Worm (Caenorhabditis elegans) whole organism, late embryonic: ENCODE measurements around the gene C08G5.7.

Experiments
- K02D7.2 ChIP-seq: sonication (generic microtip); optimal IDR thresholded peaks from 2 replicates; lab custom pipeline; 2017; ENCODE audit warnings: mild to moderate bottlenecking, missing genetic modification characterization, missing compliant biosample characterization
- ama-1 ChIP-seq: fragments of 150-350 bp; optimal IDR thresholded peaks from 2 replicates; lab custom pipeline; 2014
- ceh-14 ChIP-seq: sonication (generic microtip); optimal IDR thresholded peaks from 2 replicates; lab custom pipeline; 2016; ENCODE audit warnings: missing genotype, missing genetic modification characterization, missing compliant biosample characterization
- ceh-2 ChIP-seq: sonication (generic microtip); optimal IDR thresholded peaks from 2 replicates; lab custom pipeline; 2016; ENCODE audit warnings: missing genotype, missing genetic modification characterization, missing compliant biosample characterization
- ceh-24 ChIP-seq: sonication (generic microtip); optimal IDR thresholded peaks from 2 replicates; lab custom pipeline; 2016; ENCODE audit warnings: mild to moderate bottlenecking, missing genetic modification characterization, missing compliant biosample characterization
- ceh-9 ChIP-seq: sonication (generic microtip); optimal IDR thresholded peaks from 2 replicates; lab custom pipeline; 2016; ENCODE audit warnings: mild to moderate bottlenecking, missing genetic modification characterization, inconsistent platforms, missing compliant biosample characterization
- ets-4 ChIP-seq: sonication (generic microtip); optimal IDR thresholded peaks from 2 replicates; lab custom pipeline; 2016; ENCODE audit warnings: missing genetic modification characterization, missing compliant biosample characterization
- hlh-13 ChIP-seq: fragments of 200-800 bp; sonication (Bioruptor generic); optimal IDR thresholded peaks from 2 replicates; lab custom pipeline; 2018; ENCODE audit warnings: mild to moderate bottlenecking, missing genetic modification characterization, missing compliant biosample characterization
- madf-2 ChIP-seq: sonication (generic microtip); optimal IDR thresholded peaks from 2 replicates; lab custom pipeline; 2017; ENCODE audit warnings: missing genetic modification characterization, missing compliant biosample characterization
- nfya-1 ChIP-seq: sonication (generic microtip); optimal IDR thresholded peaks from 2 replicates; lab custom pipeline; 2017; ENCODE audit warnings: missing genetic modification characterization, mild to moderate bottlenecking, missing compliant biosample characterization, antibody characterized with exemption, moderate library complexity
- odd-2 ChIP-seq: sonication (generic microtip); optimal IDR thresholded peaks from 2 replicates; lab custom pipeline; 2017; ENCODE audit warnings: antibody characterized with exemption, mild to moderate bottlenecking, missing genetic modification characterization, missing compliant biosample characterization
- pqm-1 ChIP-seq: sonication (generic microtip); optimal IDR thresholded peaks from 2 replicates; lab custom pipeline; 2016; ENCODE audit warnings: missing genetic modification characterization, missing compliant biosample characterization
- unc-55 ChIP-seq: sonication (generic microtip); optimal IDR thresholded peaks from 2 replicates; lab custom pipeline; 2017; ENCODE audit warnings: missing biosample characterization, missing genetic modification reagents, missing genetic modification characterization

ce11 chrII:762942-763341, 2.2 kb downstream of the C08G5.7 start:
- TF ChIP-seq ama-1 (lab: Kevin White, UChicago), result no peak
- TF ChIP-seq ceh-9 (tag; lab: Kevin White, UChicago), result no peak
- no peak for TF ChIP-seq madf-2
- TF ChIP-seq unc-55, result no peak
- TF ChIP-seq odd-2, result no peak
- TF ChIP-seq ceh-24, result no peak
- TF ChIP-seq ceh-14 (tag; lab: Kevin White, UChicago), result no peak
- no peak for TF ChIP-seq hlh-13
- TF ChIP-seq pqm-1 (tag; lab: Kevin White, UChicago), result no peak
- TF ChIP-seq ets-4 (tag; lab: Kevin White, UChicago), result no peak
- TF ChIP-seq ceh-2, result no peak
- no peak for TF ChIP-seq K02D7.2
- TF ChIP-seq nfya-1 (tag; lab: Kevin White, UChicago), result no peak
